Worm (Caenorhabditis elegans) whole organism, L4/young adult: Measurements from ENCODE around the gene imp-2.

Experiments used
- W03F9.2 ChIP-seq: fragments of 150-350 bp; optimal IDR thresholded peaks from 2 replicates; lab custom pipeline; 2014; ENCODE audit warnings: missing biosample characterization, missing genetic modification characterization
- him-1 ChIP-seq: sonication (generic microtip); optimal IDR thresholded peaks from 2 replicates; lab custom pipeline; 2016; ENCODE audit warnings: missing genotype, missing genetic modification reagents, missing genetic modification characterization, missing compliant biosample characterization

ce11 chrIV:11094974-11095373 is 23.7 kb downstream of the imp-2 start, which contains the start of gene M7.8:
- TF ChIP-seq him-1 (tag; lab: Kevin White, UChicago), result no peak
- TF ChIP-seq W03F9.2 (tag; lab: Kevin White, UChicago), result no peak
